Worm (Caenorhabditis elegans) whole organism, early embryonic: ENCODE results near the gene mlc-3.

Source experiments
- B0310.2 ChIP-seq: sonication (generic microtip); optimal IDR thresholded peaks from 2 replicates; lab custom pipeline; 2016; ENCODE audit warnings: mild to moderate bottlenecking, missing genetic modification characterization, missing compliant biosample characterization
- F13C5.2 ChIP-seq: sonication (generic microtip); optimal IDR thresholded peaks from 2 replicates; lab custom pipeline; 2017; ENCODE audit warnings: mild to moderate bottlenecking, missing genetic modification characterization, inconsistent platforms, missing compliant biosample characterization
- aly-1 ChIP-seq: sonication (generic microtip); optimal IDR thresholded peaks from 2 replicates; lab custom pipeline; 2016; ENCODE audit warnings: missing genetic modification characterization, missing compliant biosample characterization
- ama-1 ChIP-seq: fragments of 150-350 bp; optimal IDR thresholded peaks from 2 replicates; lab custom pipeline; 2014
- ceh-13 ChIP-seq: fragments of 200-800 bp; sonication (Bioruptor generic); optimal IDR thresholded peaks from 2 replicates; lab custom pipeline; 2018; ENCODE audit warnings: mild to moderate bottlenecking, missing genetic modification characterization, missing compliant biosample characterization
- ceh-36 ChIP-seq: sonication (generic microtip); optimal IDR thresholded peaks from 2 replicates; lab custom pipeline; 2016; ENCODE audit warnings: missing genetic modification characterization, inconsistent platforms, missing compliant biosample characterization
- ets-7 ChIP-seq: sonication (generic microtip); optimal IDR thresholded peaks from 2 replicates; lab custom pipeline; 2016; ENCODE audit warnings: missing genotype, missing genetic modification characterization, missing compliant biosample characterization
- flt-1 ChIP-seq: fragments of 200-800 bp; sonication (Bioruptor generic); IDR thresholded peaks from 2 replicates; pipeline ENCODE4 v1.3.6; 2022; ENCODE audit warnings: missing genetic modification characterization, missing compliant biosample characterization
- hmbx-1 ChIP-seq: sonication (generic microtip); optimal IDR thresholded peaks from 2 replicates; lab custom pipeline; 2016; ENCODE audit warnings: mild to moderate bottlenecking, missing genetic modification characterization, missing compliant biosample characterization
- hmg-4 ChIP-seq: fragments of 200-800 bp; sonication (Bioruptor generic); optimal IDR thresholded peaks from 2 replicates; lab custom pipeline; 2018; ENCODE audit warnings: mild to moderate bottlenecking, missing genetic modification characterization, missing compliant biosample characterization
- hnd-1 ChIP-seq: sonication (generic microtip); optimal IDR thresholded peaks from 2 replicates; lab custom pipeline; 2016; ENCODE audit warnings: missing genetic modification characterization, missing compliant biosample characterization
- pes-1 ChIP-seq: fragments of 200-800 bp; sonication (Bioruptor generic); IDR thresholded peaks from 2 replicates; pipeline ENCODE4 v1.3.6; 2022; ENCODE audit warnings: missing genetic modification reagents, missing genetic modification characterization, missing compliant biosample characterization
- scrt-1 ChIP-seq: fragments of 200-800 bp; sonication (Bioruptor generic); IDR thresholded peaks from 2 replicates; pipeline ENCODE4 v1.3.6; 2022; ENCODE audit warnings: missing genetic modification characterization, missing compliant biosample characterization
- sea-1 ChIP-seq: fragments of 200-800 bp; sonication (Bioruptor generic); conservative IDR thresholded peaks from 2 replicates; pipeline ENCODE4 v1.3.6; 2022; ENCODE audit warnings: missing genetic modification characterization, missing compliant biosample characterization
- tbx-11 ChIP-seq: fragments of 200-800 bp; sonication (Bioruptor generic); IDR thresholded peaks from 2 replicates; pipeline ENCODE4 v1.3.6; 2022; ENCODE audit warnings: missing genetic modification characterization, missing compliant biosample characterization
- tbx-37 ChIP-seq: fragments of 200-800 bp; sonication (Bioruptor generic); conservative IDR thresholded peaks from 2 replicates; pipeline ENCODE4 v1.3.6; 2022; ENCODE audit warnings: missing genetic modification reagents, missing genetic modification characterization, missing compliant biosample characterization
- tra-4 ChIP-seq: sonication (generic microtip); optimal IDR thresholded peaks from 2 replicates; lab custom pipeline; 2017; ENCODE audit warnings: missing genetic modification characterization, missing compliant biosample characterization

mlc-3 gene

ce11 chrIII:5563680-5564079, 1.1 kb upstream of the mlc-3 start:
- no peak for TF ChIP-seq ama-1 (lab: Kevin White, UChicago)
- TF ChIP-seq hnd-1 = no peak
- TF ChIP-seq ceh-13 = no peak
- TF ChIP-seq sea-1 (GFP tag; lab: Robert Waterston, UW) = no peak
- no peak for TF ChIP-seq B0310.2
- no peak for TF ChIP-seq hmg-4 (GFP tag; lab: Kevin White, UChicago)
- TF ChIP-seq tra-4 (tag; lab: Kevin White, UChicago) = no peak
- TF ChIP-seq ets-7 = no peak
- no peak for TF ChIP-seq tbx-37 (GFP tag; lab: Robert Waterston, UW)
- TF ChIP-seq tbx-11 (GFP tag; lab: Robert Waterston, UW) = no peak
- TF ChIP-seq aly-1 (tag; lab: Kevin White, UChicago) = no peak
- TF ChIP-seq pes-1 = no peak
- TF ChIP-seq flt-1 (GFP tag; lab: Robert Waterston, UW) = no peak
- no peak for TF ChIP-seq hmbx-1
- no peak for TF ChIP-seq scrt-1
- TF ChIP-seq ceh-36 (tag; lab: Kevin White, UChicago) = no peak
- no peak for TF ChIP-seq F13C5.2 (tag; lab: Kevin White, UChicago)

ce11 chrIII:5564325-5564724, 500 bp upstream of the mlc-3 start:
- TF ChIP-seq hmg-4 (GFP tag; lab: Kevin White, UChicago) (no peak), F13C5.2 (tag; lab: Kevin White, UChicago) (no peak), scrt-1 (no peak)

DNA sequence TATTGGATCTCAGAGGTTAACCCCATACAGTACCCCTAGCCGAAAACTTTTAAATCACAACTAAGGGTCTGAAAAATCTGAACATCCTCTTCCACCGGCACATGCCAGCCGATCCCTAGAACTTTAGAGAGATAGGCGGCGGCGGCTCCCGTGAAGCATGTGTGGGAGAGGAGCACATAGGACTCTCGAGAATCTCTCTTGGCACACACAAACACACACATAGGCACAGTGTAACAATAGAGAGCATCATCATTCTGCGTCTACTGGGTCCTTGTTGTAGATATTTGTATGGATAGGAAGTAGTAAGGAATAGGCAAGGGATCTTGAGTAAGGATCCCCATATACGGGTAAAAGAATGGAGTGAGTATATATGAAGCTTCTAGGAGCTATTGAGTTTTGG, 874 bp downstream of the mlc-3 start:
- TF ChIP-seq aly-1 (tag; lab: Kevin White, UChicago) (no peak), tbx-37 (GFP tag; lab: Robert Waterston, UW) (no peak)

- TF ChIP-seq hmg-4 (GFP tag; lab: Kevin White, UChicago) (no peak), ama-1 (lab: Kevin White, UChicago) (no peak), B0310.2 (no peak), ceh-36 (tag; lab: Kevin White, UChicago) (no peak), ets-7 (no peak), sea-1 (GFP tag; lab: Robert Waterston, UW) (no peak), scrt-1 (no peak), tra-4 (tag; lab: Kevin White, UChicago) (no peak), tbx-11 (GFP tag; lab: Robert Waterston, UW) (no peak), F13C5.2 (tag; lab: Kevin White, UChicago) (no peak), ceh-13 (no peak), flt-1 (GFP tag; lab: Robert Waterston, UW) (no peak), aly-1 (tag; lab: Kevin White, UChicago) (no peak), hnd-1 (no peak), pes-1 (no peak)
These were observed 1.7 kb downstream of the mlc-3 start for ce11 chrIII:5566496-5566895.

DNA sequence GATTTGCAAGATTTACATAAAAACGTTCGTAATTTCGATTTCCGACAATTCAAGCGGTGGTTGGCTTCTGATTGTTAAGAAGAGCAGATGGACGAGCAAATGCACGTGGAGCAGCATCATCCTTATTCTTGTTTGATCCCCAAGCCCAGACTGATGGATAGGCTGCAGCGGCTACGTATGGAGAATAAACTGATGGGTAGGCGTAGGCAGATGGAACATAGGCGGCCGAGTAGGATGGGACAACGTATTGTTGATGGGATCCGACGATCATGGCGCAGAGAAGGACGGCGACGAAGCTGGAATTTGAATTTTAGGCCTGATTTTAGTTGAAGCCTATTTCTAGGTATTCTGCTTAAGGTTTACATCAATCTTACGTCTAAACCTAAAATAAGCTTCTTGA, 3.4 kb downstream of the mlc-3 start:
- TF ChIP-seq ama-1 (lab: Kevin White, UChicago) (no peak), hnd-1 (no peak), ceh-36 (tag; lab: Kevin White, UChicago) (no peak), pes-1 (no peak), hmbx-1 (no peak), tbx-37 (GFP tag; lab: Robert Waterston, UW) (no peak), aly-1 (tag; lab: Kevin White, UChicago) (no peak), ceh-13 (no peak), ets-7 (no peak), tbx-11 (GFP tag; lab: Robert Waterston, UW) (no peak), flt-1 (GFP tag; lab: Robert Waterston, UW) (no peak), scrt-1 (no peak), hmg-4 (GFP tag; lab: Kevin White, UChicago) (no peak), F13C5.2 (tag; lab: Kevin White, UChicago) (no peak), B0310.2 (no peak), tra-4 (tag; lab: Kevin White, UChicago) (no peak), sea-1 (GFP tag; lab: Robert Waterston, UW) (no peak)

ce11 chrIII:5568679-5569078, 3.9 kb downstream of the mlc-3 start, which contains the start of gene nspb-12:
Gene nspb-12, minus strand, starts transcription at chrIII:5568779.
- TF ChIP-seq aly-1 (tag; lab: Kevin White, UChicago) (no peak), flt-1 (GFP tag; lab: Robert Waterston, UW) (no peak), ceh-13 (no peak), hmbx-1 (no peak)

ce11 chrIII:5570814-5571443, 6.1 kb downstream of the mlc-3 start:
- TF ChIP-seq aly-1 (tag; lab: Kevin White, UChicago) = no peak
- TF ChIP-seq flt-1 (GFP tag; lab: Robert Waterston, UW) = no peak
- TF ChIP-seq pes-1 = no peak
- no peak for TF ChIP-seq scrt-1
- TF ChIP-seq hmg-4 (GFP tag; lab: Kevin White, UChicago) = no peak

DNA sequence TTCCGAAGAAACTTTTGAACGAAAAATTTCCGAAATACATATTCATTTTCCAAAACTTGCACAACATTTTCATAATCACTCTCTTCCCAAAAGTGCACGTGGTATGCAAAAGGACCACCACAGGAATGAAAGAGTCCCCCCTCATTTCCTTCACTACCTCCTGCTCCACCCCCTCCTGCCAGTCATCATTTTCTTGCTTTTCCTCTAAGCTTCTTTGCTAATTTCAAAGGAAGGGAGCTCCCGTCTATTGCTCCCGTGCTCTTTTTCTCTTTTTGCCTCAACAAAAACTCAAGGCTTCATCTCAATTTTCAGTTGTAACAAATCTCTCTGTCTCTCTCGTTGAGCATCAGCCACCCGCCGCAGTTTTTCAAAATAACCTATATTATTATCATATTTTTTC, 8.0 kb downstream of the mlc-3 start:
- no peak for TF ChIP-seq flt-1 (GFP tag; lab: Robert Waterston, UW)
- TF ChIP-seq ceh-13 = no peak
- no peak for TF ChIP-seq hmbx-1
- no peak for TF ChIP-seq F13C5.2 (tag; lab: Kevin White, UChicago)
- no peak for TF ChIP-seq tbx-11 (GFP tag; lab: Robert Waterston, UW)
- no peak for TF ChIP-seq pes-1
- no peak for TF ChIP-seq hnd-1
- TF ChIP-seq ets-7 = no peak
- no peak for TF ChIP-seq ama-1 (lab: Kevin White, UChicago)
- no peak for TF ChIP-seq scrt-1
- TF ChIP-seq sea-1 (GFP tag; lab: Robert Waterston, UW) = no peak
- TF ChIP-seq ceh-36 (tag; lab: Kevin White, UChicago) = no peak
- TF ChIP-seq hmg-4 (GFP tag; lab: Kevin White, UChicago) = no peak
- TF ChIP-seq tbx-37 (GFP tag; lab: Robert Waterston, UW) = no peak
- no peak for TF ChIP-seq B0310.2
- no peak for TF ChIP-seq aly-1 (tag; lab: Kevin White, UChicago)
- no peak for TF ChIP-seq tra-4 (tag; lab: Kevin White, UChicago)
